Worm (Caenorhabditis elegans): ENCODE measurements around the gene F09E5.7.

DNA sequence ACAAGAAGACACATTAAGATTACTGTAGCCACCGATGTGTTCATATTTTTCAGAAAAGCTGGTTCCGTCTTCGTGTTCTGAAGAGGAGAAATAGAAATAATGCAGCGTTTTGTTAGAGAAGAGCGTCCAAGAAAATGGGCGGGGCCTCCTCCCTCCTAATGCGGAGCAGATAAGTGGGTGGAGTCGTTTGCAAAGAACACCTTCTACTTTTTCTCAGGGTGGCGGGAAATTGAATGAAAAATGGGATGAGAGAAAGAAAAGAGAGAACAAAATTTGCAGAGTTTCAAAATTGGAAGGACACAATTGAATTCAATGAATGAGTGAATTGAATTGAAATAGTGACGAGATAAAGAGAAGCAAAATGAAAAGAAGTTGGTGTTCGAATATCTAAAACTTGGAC is 13.7 kb downstream of the F09E5.7 start, which contains the start of gene F09E5.16:
- TF ChIP-seq mdl-1 (tag; optimal IDR thresholded peaks at IDR 0.05): no peak
- no peak for TF ChIP-seq ztf-4 (tag; optimal IDR thresholded peaks at IDR 0.05)
- no peak for TF ChIP-seq sptf-1 (tag; optimal IDR thresholded peaks at IDR 0.05)
- TF ChIP-seq aly-2 (tag; optimal IDR thresholded peaks at IDR 0.05): no peak
- no peak for TF ChIP-seq egl-27 (tag; optimal IDR thresholded peaks at IDR 0.05)
- TF ChIP-seq elt-3 (tag; optimal IDR thresholded peaks at IDR 0.05): no peak
- TF ChIP-seq vab-15 (tag; optimal IDR thresholded peaks at IDR 0.05): no peak
- TF ChIP-seq pag-3 (tag; optimal IDR thresholded peaks at IDR 0.05; ENCODE audit: borderline replicate concordance, insufficient read depth): no peak
- TF ChIP-seq nhr-77 (tag; optimal IDR thresholded peaks at IDR 0.05): no peak
- TF ChIP-seq xbp-1 (tag; optimal IDR thresholded peaks at IDR 0.05): no peak
- no peak for TF ChIP-seq ama-1 (optimal IDR thresholded peaks at IDR 0.05)
